Worm (Caenorhabditis elegans) whole organism, L1 larva: Measurements from ENCODE around the gene gcy-18.

Experiments
- C16A3.4 ChIP-seq: fragments of 150-350 bp; optimal IDR thresholded peaks from 2 replicates; lab custom pipeline; 2014; ENCODE audit warnings: missing biosample characterization, missing genetic modification characterization
- ceh-82 ChIP-seq, 3 experiments: fragments of 150-350 bp in 1 of 3; sonication (generic microtip) in 2 of 3; optimal IDR thresholded peaks; 2 replicates each; lab custom pipeline; 2014 to 2017; ENCODE audit warnings: missing biosample characterization in 3 of 3, missing genetic modification characterization in 3 of 3
- ces-1 ChIP-seq: fragments of 150-350 bp; optimal IDR thresholded peaks from 2 replicates; lab custom pipeline; 2014; ENCODE audit warnings: missing biosample characterization, missing genetic modification reagents, missing genetic modification characterization
- egl-27 ChIP-seq, 2 experiments: fragments of 150-350 bp in 1 of 2; sonication (generic microtip); optimal IDR thresholded peaks; 3 replicates each; lab custom pipeline; 2017 to 2018; ENCODE audit warnings: missing biosample characterization in 2 of 2, missing genetic modification characterization in 2 of 2, missing genetic modification reagents in 2 of 2
- fkh-10 ChIP-seq: sonication (generic microtip); optimal IDR thresholded peaks from 2 replicates; lab custom pipeline; 2017; ENCODE audit warnings: missing biosample characterization, missing genetic modification reagents, missing genetic modification characterization
- hpl-2 ChIP-seq: fragments of 150-350 bp; optimal IDR thresholded peaks from 2 replicates; lab custom pipeline; 2014; ENCODE audit warnings: missing biosample characterization, missing genetic modification reagents, missing genetic modification characterization
- isw-1 ChIP-seq: fragments of 200-800 bp; sonication (Bioruptor generic); IDR thresholded peaks from 2 replicates; pipeline ENCODE4 v1.3.6; 2022; ENCODE audit warnings: missing genetic modification characterization, missing compliant biosample characterization
- lin-35 ChIP-seq, 2 experiments: fragments of 150-350 bp; optimal IDR thresholded peaks; 2 replicates each; lab custom pipeline; 2014; ENCODE audit warnings: missing biosample characterization in 2 of 2, missing genetic modification characterization in 2 of 2, missing genetic modification reagents in 2 of 2
- lsy-2 ChIP-seq, 2 experiments: fragments of 150-350 bp; optimal IDR thresholded peaks; 2 replicates each; lab custom pipeline; 2014; ENCODE audit warnings: missing biosample characterization in 2 of 2, missing genetic modification characterization in 2 of 2
- nhr-12 ChIP-seq: sonication (generic microtip); optimal IDR thresholded peaks from 2 replicates; lab custom pipeline; 2017; ENCODE audit warnings: missing biosample characterization, missing genetic modification characterization
- nhr-28 ChIP-seq: fragments of 150-350 bp; optimal IDR thresholded peaks from 2 replicates; lab custom pipeline; 2014; ENCODE audit warnings: missing biosample characterization, missing genetic modification characterization
- sptf-1 ChIP-seq: fragments of 150-350 bp; optimal IDR thresholded peaks from 2 replicates; lab custom pipeline; 2014; ENCODE audit warnings: missing biosample characterization, missing genetic modification characterization
- unc-130 ChIP-seq: fragments of 150-350 bp; optimal IDR thresholded peaks from 2 replicates; lab custom pipeline; 2017; ENCODE audit warnings: missing biosample characterization, missing genetic modification characterization, inconsistent platforms
- ztf-4 ChIP-seq: fragments of 150-350 bp; optimal IDR thresholded peaks from 2 replicates; lab custom pipeline; 2014; ENCODE audit warnings: missing biosample characterization, missing genetic modification characterization

ce11 chrIV:12898823-12899222 lies 38.9 kb downstream of the gcy-18 start:
- no peak for TF ChIP-seq lsy-2 (tag; optimal IDR thresholded peaks at IDR 0.05; lab: Kevin White, UChicago)
- no peak for TF ChIP-seq unc-130 (tag; lab: Kevin White, UChicago)
- no peak for TF ChIP-seq ceh-82 (tag; optimal IDR thresholded peaks at IDR 0.05; lab: Kevin White, UChicago)
- TF ChIP-seq lin-35 (GFP tag; optimal IDR thresholded peaks at IDR 0.05; lab: Kevin White, UChicago), result no peak
- TF ChIP-seq hpl-2, result no peak
- no peak for TF ChIP-seq C16A3.4 (tag; lab: Kevin White, UChicago)
- no peak for TF ChIP-seq nhr-12 (tag; lab: Kevin White, UChicago)
- TF ChIP-seq ces-1 (GFP tag; lab: Kevin White, UChicago), result no peak
- no peak for TF ChIP-seq fkh-10 (GFP tag; lab: Kevin White, UChicago)
- TF ChIP-seq sptf-1 (tag; lab: Kevin White, UChicago), result no peak
- no peak for TF ChIP-seq ztf-4 (tag; lab: Kevin White, UChicago)
- no peak for TF ChIP-seq nhr-28 (tag; lab: Kevin White, UChicago)
- TF ChIP-seq isw-1 (GFP tag; lab: Robert Waterston, UW), result no peak
- no peak for TF ChIP-seq egl-27 (tag; optimal IDR thresholded peaks at IDR 0.05; lab: Kevin White, UChicago)
